Fruit fly (Drosophila melanogaster): ENCODE results near the gene stai.
A peak's percentile ranks its signal among the peaks of the same experiment; 100 is the strongest.

stai gene

DNA sequence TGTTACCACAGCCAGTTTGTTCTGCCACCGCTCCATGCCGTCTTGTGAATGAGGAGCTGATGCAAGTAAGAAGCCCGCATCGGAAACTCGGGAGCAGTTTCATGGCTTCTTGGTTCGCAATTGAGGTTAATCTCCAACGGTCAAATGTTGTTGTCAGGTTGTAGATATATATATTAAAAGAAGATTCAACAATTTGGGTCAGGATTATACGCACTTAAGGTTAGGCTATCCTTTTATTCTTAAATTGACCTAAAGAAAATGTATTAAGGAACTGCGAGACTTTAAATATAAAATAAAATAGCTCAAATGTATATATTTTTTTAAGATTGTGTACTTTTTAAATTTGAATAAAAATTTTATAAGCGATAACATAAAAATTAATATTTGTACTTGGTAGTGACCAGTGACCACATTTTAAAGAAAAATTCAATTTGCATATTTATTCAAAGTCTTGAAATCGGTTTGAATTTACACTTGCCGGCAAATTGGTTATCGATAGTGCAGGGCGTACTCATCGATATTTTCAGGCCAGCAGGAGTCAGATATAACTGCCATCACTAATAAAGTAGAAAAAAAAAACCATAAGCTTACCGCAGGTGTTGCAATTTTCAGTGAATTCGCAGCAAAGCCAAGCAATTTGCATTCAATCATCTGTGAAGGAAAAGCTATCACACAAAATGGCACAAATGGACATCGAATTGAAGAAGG is 31.5 kb upstream of the stai start, which contains the start of the genes CG9150 and Pfdn1 (continued):
- TF ChIP-seq inv (GFP tag; IDR thresholded peaks at IDR 0.05; ENCODE audit: partially characterized antibody) = peak; percentile 80
- no peak for TF ChIP-seq sug (tag; optimal IDR thresholded peaks at IDR 0.05)
- no peak for TF ChIP-seq CG8944 (GFP tag; optimal IDR thresholded peaks at IDR 0.05)
- no peak for TF ChIP-seq Mrtf (GFP tag; IDR thresholded peaks at IDR 0.05)
- no peak for TF ChIP-seq zen (tag; optimal IDR thresholded peaks at IDR 0.05)
- TF ChIP-seq YL-1 (GFP tag; optimal IDR thresholded peaks at IDR 0.05) = peak; percentile 69
- TF ChIP-seq Scr (GFP tag; IDR thresholded peaks at IDR 0.05; ENCODE audit: partially characterized antibody) = peak; percentile 90
- no peak for TF ChIP-seq wor (GFP tag; IDR thresholded peaks at IDR 0.05)
- TF ChIP-seq hbn (GFP tag; IDR thresholded peaks at IDR 0.05; ENCODE audit: partially characterized antibody) = peak; percentile 90
- no peak for TF ChIP-seq Vsx1 (GFP tag; optimal IDR thresholded peaks at IDR 0.05)
- TF ChIP-seq CG6854 (GFP tag; optimal IDR thresholded peaks at IDR 0.05) = no peak
- peak; percentile 87 for TF ChIP-seq CG14860 (GFP tag; IDR thresholded peaks at IDR 0.05; ENCODE audit: partially characterized antibody)
- TF ChIP-seq Eip74EF (GFP tag; optimal IDR thresholded peaks at IDR 0.05) = no peak
- TF ChIP-seq CG14667 (GFP tag; IDR thresholded peaks at IDR 0.05) = no peak
- no peak for TF ChIP-seq Hand (GFP tag; optimal IDR thresholded peaks at IDR 0.05)
- no peak for TF ChIP-seq CG13894 (tag; optimal IDR thresholded peaks at IDR 0.05)
- TF ChIP-seq HLH4C (GFP tag; IDR thresholded peaks at IDR 0.05; ENCODE audit: partially characterized antibody) = peak; percentile 85
- TF ChIP-seq scrt (GFP tag; optimal IDR thresholded peaks at IDR 0.05) = no peak
- TF ChIP-seq CG3847 (GFP tag; IDR thresholded peaks at IDR 0.05) = no peak
- TF ChIP-seq slou (GFP tag; optimal IDR thresholded peaks at IDR 0.05) = no peak
- TF ChIP-seq Hmx (GFP tag; optimal IDR thresholded peaks at IDR 0.05) = no peak
- peak; percentile 71 for TF ChIP-seq sens (GFP tag)
- TF ChIP-seq seq (GFP tag; IDR thresholded peaks at IDR 0.05) = no peak
- no peak for TF ChIP-seq CG8388 (GFP tag; optimal IDR thresholded peaks at IDR 0.05)
- TF ChIP-seq Deaf1 (tag; optimal IDR thresholded peaks at IDR 0.05) = no peak
- TF ChIP-seq dmrt11E (tag; optimal IDR thresholded peaks at IDR 0.05) = no peak
- no peak for TF ChIP-seq grau (tag; optimal IDR thresholded peaks at IDR 0.05)
- no peak for TF ChIP-seq Mad (GFP tag; optimal IDR thresholded peaks at IDR 0.05)
- no peak for TF ChIP-seq CG6683 (GFP tag; optimal IDR thresholded peaks at IDR 0.05)
- TF ChIP-seq CG17361 (GFP tag; IDR thresholded peaks at IDR 0.05) = no peak
- no peak for TF ChIP-seq kah (GFP tag; optimal IDR thresholded peaks at IDR 0.05)
- no peak for TF ChIP-seq Oaz (GFP tag; IDR thresholded peaks at IDR 0.05)
- no peak for TF ChIP-seq CG15696 (tag; optimal IDR thresholded peaks at IDR 0.05)
- peak; percentile 26 for TF ChIP-seq trem (tag; optimal IDR thresholded peaks at IDR 0.05)
- no peak for TF ChIP-seq onecut (GFP tag; IDR thresholded peaks at IDR 0.05)
- no peak for TF ChIP-seq Nf-YB (GFP tag; optimal IDR thresholded peaks at IDR 0.05)
- TF ChIP-seq CG1647 (GFP tag; optimal IDR thresholded peaks at IDR 0.05) = no peak
- TF ChIP-seq CG1233 (GFP tag; optimal IDR thresholded peaks at IDR 0.05) = no peak
- TF ChIP-seq luna (GFP tag; optimal IDR thresholded peaks at IDR 0.05) = no peak
- peak; percentile 86 for TF ChIP-seq BEAF-32 (GFP tag; optimal IDR thresholded peaks at IDR 0.05)
- TF ChIP-seq CG16779 (GFP tag; IDR thresholded peaks at IDR 0.05) = no peak
- TF ChIP-seq schlank (tag; optimal IDR thresholded peaks at IDR 0.05) = no peak
- no peak for TF ChIP-seq Dfd (GFP tag; optimal IDR thresholded peaks at IDR 0.05)
- TF ChIP-seq eve (GFP tag; optimal IDR thresholded peaks at IDR 0.05) = no peak
- TF ChIP-seq nau (GFP tag; optimal IDR thresholded peaks at IDR 0.05) = no peak
- TF ChIP-seq Lpt (GFP tag; optimal IDR thresholded peaks at IDR 0.05) = no peak
- no peak for TF ChIP-seq Dek (tag; optimal IDR thresholded peaks at IDR 0.05)
- TF ChIP-seq CG17359 (tag; optimal IDR thresholded peaks at IDR 0.05) = no peak
- peak; percentile 35 for TF ChIP-seq CG1603 (tag; optimal IDR thresholded peaks at IDR 0.05)
- TF ChIP-seq CG8478 (optimal IDR thresholded peaks at IDR 0.05) = no peak

Measured in whole organism, embryonic.